In the genomic region with DNA sequence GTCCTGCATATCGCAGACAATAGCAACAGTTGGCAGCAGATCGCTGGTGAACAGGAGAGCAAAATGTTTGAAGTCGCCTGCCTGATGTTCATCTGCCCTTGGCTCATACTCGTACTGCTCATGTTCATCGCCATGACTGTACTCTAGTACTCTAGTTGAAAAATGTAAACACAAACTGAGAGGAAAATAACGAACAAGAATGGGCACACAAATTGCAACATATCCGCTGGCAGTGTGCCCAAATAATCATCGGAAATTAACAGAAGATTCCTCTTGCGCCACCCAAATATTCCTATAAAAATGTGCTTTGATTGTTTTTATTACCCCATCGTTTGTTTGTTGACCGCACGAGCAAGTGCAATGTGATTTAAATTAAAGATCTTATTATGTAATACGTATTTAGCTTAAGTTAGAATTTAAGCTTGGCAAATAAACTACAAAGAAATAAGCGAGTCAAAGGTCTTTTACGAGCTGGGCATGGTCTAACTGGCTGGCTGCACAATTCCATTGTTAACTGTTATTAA, we compare ENCODE assay signal across 5 fruit fly cellular contexts.
TF ChIP-seq lines count a peak whose summit lies in the region.

No protein-coding gene starts in this region.

- no peak for TF ChIP-seq CTCF in whole organism, embryonic (GFP tag; optimal IDR thresholded peaks at IDR 0.05; lab: Kevin White, UChicago)

TF ChIP-seq in whole organism, adult, 20 proteins besides CTCF, POLR2A, EP300 and RAD21:
- TF ChIP-seq kay (GFP tag; lab: Kevin White, UChicago; ENCODE audit: borderline replicate concordance) (peak; percentile 36), toe (GFP tag; optimal IDR thresholded peaks at IDR 0.05; lab: Kevin White, UChicago) (no peak)

TF ChIP-seq in whole organism, embryonic, 481 proteins besides CTCF, POLR2A, EP300 and RAD21 (continues in another document):
- TF ChIP-seq Blimp-1 (GFP tag; optimal IDR thresholded peaks at IDR 0.05; lab: Kevin White, UChicago) = no peak
- no peak for TF ChIP-seq Optix (GFP tag; IDR thresholded peaks at IDR 0.05; lab: Robert Waterston, UW)
- no peak for TF ChIP-seq exex (tag; optimal IDR thresholded peaks at IDR 0.05; lab: Kevin White, UChicago)
- TF ChIP-seq Dp (GFP tag; optimal IDR thresholded peaks at IDR 0.05; lab: Kevin White, UChicago) = no peak
- no peak for TF ChIP-seq ems (GFP tag; optimal IDR thresholded peaks at IDR 0.05; lab: Kevin White, UChicago)
- no peak for TF ChIP-seq Xrp1 (GFP tag; IDR thresholded peaks at IDR 0.05; lab: Robert Waterston, UW)
- TF ChIP-seq Tbp (GFP tag; optimal IDR thresholded peaks at IDR 0.05; lab: Kevin White, UChicago) = no peak
- no peak for TF ChIP-seq Taf1 (GFP tag; IDR thresholded peaks at IDR 0.05; lab: Robert Waterston, UW)
- no peak for TF ChIP-seq HLH54F (GFP tag; optimal IDR thresholded peaks at IDR 0.05; lab: Kevin White, UChicago)
- TF ChIP-seq usp (GFP tag; optimal IDR thresholded peaks at IDR 0.05; lab: Kevin White, UChicago) = no peak
- TF ChIP-seq CG15479 (GFP tag; optimal IDR thresholded peaks at IDR 0.05; lab: Kevin White, UChicago) = no peak
- TF ChIP-seq CG34224 (GFP tag; IDR thresholded peaks at IDR 0.05; lab: Robert Waterston, UW; ENCODE audit: partially characterized antibody) = no peak
- no peak for TF ChIP-seq CG3407 (GFP tag; optimal IDR thresholded peaks at IDR 0.05; lab: Kevin White, UChicago)
- TF ChIP-seq CG2120 (GFP tag; optimal IDR thresholded peaks at IDR 0.05; lab: Kevin White, UChicago) = no peak
- no peak for TF ChIP-seq CG10147 (GFP tag; optimal IDR thresholded peaks at IDR 0.05; lab: Kevin White, UChicago)
- TF ChIP-seq grau (tag; optimal IDR thresholded peaks at IDR 0.05; lab: Kevin White, UChicago) = no peak
- TF ChIP-seq CG8290 (GFP tag; optimal IDR thresholded peaks at IDR 0.05; lab: Kevin White, UChicago) = no peak
- no peak for TF ChIP-seq CG8290 (tag; optimal IDR thresholded peaks at IDR 0.05; lab: Kevin White, UChicago)
- TF ChIP-seq CG17568 (GFP tag; optimal IDR thresholded peaks at IDR 0.05; lab: Kevin White, UChicago) = no peak
- no peak for TF ChIP-seq CG10267 (tag; optimal IDR thresholded peaks at IDR 0.05; lab: Kevin White, UChicago)
- peak in 1 of 2 experiments; percentile 27 for TF ChIP-seq eve (GFP tag; optimal IDR thresholded peaks at IDR 0.05; lab: Kevin White, UChicago)

TF ChIP-seq in whole organism, prepupa, 60 proteins besides CTCF, POLR2A, EP300 and RAD21:
- no peak for TF ChIP-seq Ets96B (tag; optimal IDR thresholded peaks at IDR 0.05; lab: Kevin White, UChicago)
- TF ChIP-seq achi (GFP tag; optimal IDR thresholded peaks at IDR 0.05; lab: Kevin White, UChicago) = no peak
- TF ChIP-seq eg (GFP tag; IDR thresholded peaks at IDR 0.05; lab: Robert Waterston, UW) = 0 out of 3 replicates have a peak, but pooled peaks have one; percentile 5
- TF ChIP-seq fd59A (GFP tag; optimal IDR thresholded peaks at IDR 0.05; lab: Kevin White, UChicago) = no peak
- TF ChIP-seq Ets21C (GFP tag; optimal IDR thresholded peaks at IDR 0.05; lab: Kevin White, UChicago) = no peak
- TF ChIP-seq svp (GFP tag; lab: Kevin White, UChicago) = peak; percentile 58

TF ChIP-seq in whole organism, pupa, 21 proteins besides CTCF, POLR2A, EP300 and RAD21:
- peak; percentile 29 for TF ChIP-seq CG8159 (tag; optimal IDR thresholded peaks at IDR 0.05; lab: Kevin White, UChicago)
- TF ChIP-seq CG10348 (GFP tag; IDR thresholded peaks at IDR 0.05; lab: Robert Waterston, UW) = no peak

TF ChIP-seq in whole organism, wandering third instar larva, 38 proteins besides CTCF, POLR2A, EP300 and RAD21:
- TF ChIP-seq fru (GFP tag; optimal IDR thresholded peaks at IDR 0.05; lab: Kevin White, UChicago) = peak; percentile 19
- no peak for TF ChIP-seq Jra (GFP tag; optimal IDR thresholded peaks at IDR 0.05; lab: Kevin White, UChicago)
- TF ChIP-seq OdsH (GFP tag; optimal IDR thresholded peaks at IDR 0.05; lab: Kevin White, UChicago) = peak; percentile 36
